Worm (Caenorhabditis elegans): Measurements from ENCODE around the gene Y54E2A.8.

ce11 chrII:14792470-14792869, 14.3 kb downstream of the Y54E2A.8 start:
- TF ChIP-seq die-1 (tag; optimal IDR thresholded peaks at IDR 0.05) = no peak
- TF ChIP-seq somi-1 (GFP tag; optimal IDR thresholded peaks at IDR 0.05) = no peak
- TF ChIP-seq mes-4 (tag; optimal IDR thresholded peaks at IDR 0.05) = no peak
- no peak for TF ChIP-seq xnd-1 (tag; optimal IDR thresholded peaks at IDR 0.05)
- no peak for TF ChIP-seq ZK185.1 (tag; optimal IDR thresholded peaks at IDR 0.05; ENCODE audit: poor library complexity, severe bottlenecking)
- TF ChIP-seq nfya-1 (tag; optimal IDR thresholded peaks at IDR 0.05; ENCODE audit: borderline replicate concordance, insufficient read depth) = no peak
- no peak for TF ChIP-seq lin-35 (GFP tag; optimal IDR thresholded peaks at IDR 0.05)
- no peak for TF ChIP-seq attf-5 (GFP tag; optimal IDR thresholded peaks at IDR 0.05)
